Fruit fly (Drosophila melanogaster): ENCODE measurements around the gene cpo.
A peak's percentile ranks its signal among the peaks of the same experiment; 100 is the strongest.

Gene cpo

dm6 chr3R:17953884-17954283, 34.3 kb downstream of the cpo start (continued):
- TF ChIP-seq Dll (GFP tag; IDR thresholded peaks at IDR 0.05; ENCODE audit: partially characterized antibody) (0 out of 4 replicates have a peak, but pooled peaks have one; percentile 38), tll (GFP tag; optimal IDR thresholded peaks at IDR 0.05) (no peak), Stat92E (GFP tag; optimal IDR thresholded peaks at IDR 0.05) (no peak), CG14441 (GFP tag; IDR thresholded peaks at IDR 0.05) (peak; percentile 7; the same call in 1 of the 2 replicates), Xrp1 (GFP tag; IDR thresholded peaks at IDR 0.05) (no peak), CG15011 (GFP tag; optimal IDR thresholded peaks at IDR 0.05) (no peak), psq (GFP tag; optimal IDR thresholded peaks at IDR 0.05) (no peak), stc (GFP tag; IDR thresholded peaks at IDR 0.05) (0 out of 2 replicates have a peak, but pooled peaks have one; percentile 16), CG2120 (GFP tag; optimal IDR thresholded peaks at IDR 0.05) (no peak), ro (GFP tag; IDR thresholded peaks at IDR 0.05) (no peak)

dm6 chr3R:17955737-17956136, 36.1 kb downstream of the cpo start:
- TF ChIP-seq CG11456 (GFP tag; IDR thresholded peaks at IDR 0.05) (no peak), chinmo (GFP tag; IDR thresholded peaks at IDR 0.05; ENCODE audit: partially characterized antibody) (no peak), B-H1 (GFP tag; IDR thresholded peaks at IDR 0.05) (no peak), Sin3A (optimal IDR thresholded peaks at IDR 0.05) (no peak), CG14014 (GFP tag; IDR thresholded peaks at IDR 0.05) (0 out of 2 replicates have a peak, but pooled peaks have one; percentile 42), sob (GFP tag; IDR thresholded peaks at IDR 0.05) (0 out of 2 replicates have a peak, but pooled peaks have one; percentile 41), Dip2 (GFP tag; IDR thresholded peaks at IDR 0.05) (no peak), Ets65A (GFP tag) (peak; percentile 46), Myb (GFP tag; optimal IDR thresholded peaks at IDR 0.05) (no peak), CG1832 (GFP tag; optimal IDR thresholded peaks at IDR 0.05) (no peak), Camta (GFP tag; optimal IDR thresholded peaks at IDR 0.05) (no peak), CG15479 (GFP tag; optimal IDR thresholded peaks at IDR 0.05) (no peak), Dref (GFP tag; IDR thresholded peaks at IDR 0.05) (no peak), wek (GFP tag; optimal IDR thresholded peaks at IDR 0.05) (no peak), Hr51 (GFP tag; optimal IDR thresholded peaks at IDR 0.05) (peak in 1 of 2 experiments; percentile 62), sna (GFP tag; IDR thresholded peaks at IDR 0.05; ENCODE audit: partially characterized antibody) (no peak), ash1 (GFP tag; optimal IDR thresholded peaks at IDR 0.05) (no peak), otp (GFP tag; IDR thresholded peaks at IDR 0.05) (no peak), CG3281 (GFP tag; optimal IDR thresholded peaks at IDR 0.05) (peak; percentile 43), Poxn (GFP tag; IDR thresholded peaks at IDR 0.05) (no peak), dysf (GFP tag; IDR thresholded peaks at IDR 0.05) (peak; percentile 55), CG10209 (GFP tag; optimal IDR thresholded peaks at IDR 0.05) (peak; percentile 39), Kr (GFP tag; optimal IDR thresholded peaks at IDR 0.05) (no peak), CG18764 (GFP tag; optimal IDR thresholded peaks at IDR 0.05) (no peak), CG2129 (GFP tag; IDR thresholded peaks at IDR 0.05; ENCODE audit: partially characterized antibody) (no peak), Neu2 (GFP tag; optimal IDR thresholded peaks at IDR 0.05; ENCODE audit: borderline replicate concordance) (no peak), Sry-β (GFP tag; optimal IDR thresholded peaks at IDR 0.05) (no peak), slp2 (GFP tag; optimal IDR thresholded peaks at IDR 0.05) (no peak), C15 (GFP tag; IDR thresholded peaks at IDR 0.05) (no peak), Optix (GFP tag; IDR thresholded peaks at IDR 0.05) (no peak), CG30403 (GFP tag; optimal IDR thresholded peaks at IDR 0.05) (peak; percentile 32), CG10654 (GFP tag; optimal IDR thresholded peaks at IDR 0.05) (peak; percentile 4), CG31441 (GFP tag; IDR thresholded peaks at IDR 0.05) (peak; percentile 65), gem (tag; optimal IDR thresholded peaks at IDR 0.05) (peak; percentile 70), CG12236 (GFP tag; optimal IDR thresholded peaks at IDR 0.05) (no peak), Opbp (GFP tag; IDR thresholded peaks at IDR 0.05; ENCODE audit: partially characterized antibody) (no peak), Hr3 (GFP tag; optimal IDR thresholded peaks at IDR 0.05) (peak; percentile 14), Chrac-16 (GFP tag; optimal IDR thresholded peaks at IDR 0.05) (no peak), ase (GFP tag; IDR thresholded peaks at IDR 0.05) (0 out of 3 replicates have a peak, but pooled peaks have one; percentile 29), CG31388 (GFP tag; optimal IDR thresholded peaks at IDR 0.05) (no peak)

All from whole organism, embryonic.